Fruit fly (Drosophila melanogaster): Measurements from ENCODE around the gene CG1622.

- peak; percentile 31 for TF ChIP-seq psq (GFP tag; optimal IDR thresholded peaks at IDR 0.05)
- no peak for TF ChIP-seq usp (GFP tag; optimal IDR thresholded peaks at IDR 0.05)
- no peak for TF ChIP-seq Myc (optimal IDR thresholded peaks at IDR 0.05)
- peak; percentile 16 for TF ChIP-seq fru (GFP tag; optimal IDR thresholded peaks at IDR 0.05)
- TF ChIP-seq Sp1 (GFP tag; optimal IDR thresholded peaks at IDR 0.05): no peak
- TF ChIP-seq pan (optimal IDR thresholded peaks at IDR 0.05): no peak
- no peak for TF ChIP-seq Abd-B (GFP tag; optimal IDR thresholded peaks at IDR 0.05)
- no peak for TF ChIP-seq dl (GFP tag; optimal IDR thresholded peaks at IDR 0.05; ENCODE audit: insufficient read depth in 1 of 2, partially characterized antibody in 2 of 2)
- no peak for TF ChIP-seq rgr (GFP tag; optimal IDR thresholded peaks at IDR 0.05)
- no peak for TF ChIP-seq h (GFP tag; optimal IDR thresholded peaks at IDR 0.05)
- TF ChIP-seq woc (GFP tag; optimal IDR thresholded peaks at IDR 0.05): no peak
- no peak for TF ChIP-seq Mio (GFP tag; optimal IDR thresholded peaks at IDR 0.05)
Measured at dm6 chrX:13258757-13259067, 38.2 kb upstream of the CG1622 start, which contains the start of gene comt.

Measured in whole organism, wandering third instar larva.